Worm (Caenorhabditis elegans) whole organism, young adult: Measurements from ENCODE around the gene acr-20.

ENCODE experiments used
- C06A6.2 ChIP-seq: fragments of 200-800 bp; sonication (Bioruptor generic); conservative IDR thresholded peaks from 2 replicates; pipeline ENCODE4 v1.3.6; 2022; ENCODE audit warnings: missing genetic modification characterization, missing compliant biosample characterization
- D2030.7 ChIP-seq: fragments of 200-800 bp; sonication (Bioruptor generic); IDR thresholded peaks from 2 replicates; pipeline ENCODE4 v1.3.6; 2022; ENCODE audit warnings: missing genetic modification reagents, missing genetic modification characterization, missing compliant biosample characterization
- F23B12.7 ChIP-seq: sonication (generic microtip); optimal IDR thresholded peaks from 2 replicates; lab custom pipeline; 2017; ENCODE audit warnings: missing genetic modification characterization, mild to moderate bottlenecking, missing compliant biosample characterization, antibody characterized with exemption, moderate library complexity; ENCODE audit not compliant: insufficient read depth
- F33H1.4 ChIP-seq: fragments of 200-800 bp; sonication (Bioruptor generic); IDR thresholded peaks from 2 replicates; pipeline ENCODE4 v1.3.6; 2022; ENCODE audit warnings: missing genetic modification reagents, missing genetic modification characterization, missing compliant biosample characterization
- F39B2.1 ChIP-seq: fragments of 200-800 bp; sonication (Bioruptor generic); IDR thresholded peaks from 2 replicates; pipeline ENCODE4 v1.3.6; 2022; ENCODE audit warnings: missing genetic modification reagents, missing genetic modification characterization, missing compliant biosample characterization
- F55B11.4 ChIP-seq: sonication (generic microtip); optimal IDR thresholded peaks from 2 replicates; lab custom pipeline; 2016; ENCODE audit warnings: missing compliant biosample characterization, missing genetic modification characterization, borderline replicate concordance; ENCODE audit not compliant: insufficient read depth
- K11D2.4 ChIP-seq: fragments of 200-800 bp; sonication (Bioruptor generic); IDR thresholded peaks from 2 replicates; pipeline ENCODE4 v1.3.6; 2022; ENCODE audit warnings: missing genetic modification reagents, missing genetic modification characterization, missing compliant biosample characterization
- K12H6.12 ChIP-seq: fragments of 200-800 bp; sonication (Bioruptor generic); optimal IDR thresholded peaks from 2 replicates; lab custom pipeline; 2018; ENCODE audit warnings: mild to moderate bottlenecking, missing genetic modification characterization, missing compliant biosample characterization
- T07F8.4 ChIP-seq: sonication (generic microtip); optimal IDR thresholded peaks from 2 replicates; lab custom pipeline; 2016; ENCODE audit warnings: mild to moderate bottlenecking, missing genetic modification characterization, moderate library complexity, missing compliant biosample characterization
- T26A5.8 ChIP-seq: sonication (generic microtip); optimal IDR thresholded peaks from 2 replicates; lab custom pipeline; 2016; ENCODE audit warnings: missing genetic modification characterization, missing compliant biosample characterization
- Y67H2A.10 ChIP-seq: fragments of 200-800 bp; sonication (Bioruptor generic); conservative IDR thresholded peaks from 2 replicates; pipeline ENCODE4 v1.3.6; 2022; ENCODE audit warnings: missing genetic modification reagents, missing genetic modification characterization, missing compliant biosample characterization
- ZK185.1 ChIP-seq: sonication (generic microtip); optimal IDR thresholded peaks from 2 replicates; lab custom pipeline; 2016; ENCODE audit warnings: mild to moderate bottlenecking, missing genetic modification characterization, missing compliant biosample characterization; ENCODE audit not compliant: poor library complexity, severe bottlenecking
- aptf-2 ChIP-seq: fragments of 200-800 bp; sonication (Bioruptor generic); conservative IDR thresholded peaks from 2 replicates; pipeline ENCODE4 v1.3.6; 2022; ENCODE audit warnings: missing genetic modification reagents, missing genetic modification characterization, missing compliant biosample characterization
- attf-5 ChIP-seq: fragments of 200-800 bp; sonication (Bioruptor generic); optimal IDR thresholded peaks from 2 replicates; lab custom pipeline; 2018; ENCODE audit warnings: mild to moderate bottlenecking, missing genetic modification characterization, missing compliant biosample characterization
- attf-6 ChIP-seq: fragments of 200-800 bp; sonication (Bioruptor generic); IDR thresholded peaks from 2 replicates; pipeline ENCODE4 v1.3.6; 2022; ENCODE audit warnings: missing genetic modification reagents, missing genetic modification characterization, missing compliant biosample characterization
- cebp-1 ChIP-seq, 2 experiments: fragments of 200-800 bp in 1 of 2; sonication (Bioruptor generic) in 1 of 2; sonication (generic microtip) in 1 of 2; IDR thresholded peaks in 1 of 2; optimal IDR thresholded peaks in 1 of 2; 2 replicates each; pipeline versions ENCODE4 v1.3.6 to Lab custom; 2017 to 2022; ENCODE audit warnings: missing compliant biosample characterization in 2 of 2, missing genetic modification characterization in 2 of 2, mild to moderate bottlenecking in 1 of 2, missing genetic modification reagents in 1 of 2, moderate library complexity in 1 of 2
- ceh-100 ChIP-seq: fragments of 200-800 bp; sonication (Bioruptor generic); IDR thresholded peaks from 2 replicates; pipeline ENCODE4 v1.3.6; 2022; ENCODE audit warnings: missing genetic modification reagents, missing genetic modification characterization, missing compliant biosample characterization
- ceh-40 ChIP-seq: fragments of 200-800 bp; sonication (Bioruptor generic); IDR thresholded peaks from 2 replicates; pipeline ENCODE4 v1.3.6; 2022; ENCODE audit warnings: missing genetic modification characterization, missing compliant biosample characterization
- dox-1 ChIP-seq: fragments of 200-800 bp; sonication (Bioruptor generic); IDR thresholded peaks from 2 replicates; pipeline ENCODE4 v1.3.6; 2022; ENCODE audit warnings: missing genetic modification reagents, missing genetic modification characterization, missing compliant biosample characterization
- dpl-1 ChIP-seq: fragments of 150-350 bp; optimal IDR thresholded peaks from 2 replicates; lab custom pipeline; 2014; ENCODE audit warnings: missing biosample characterization, missing genetic modification reagents, missing genetic modification characterization
- efl-1 ChIP-seq: fragments of 150-350 bp; optimal IDR thresholded peaks from 2 replicates; lab custom pipeline; 2014; ENCODE audit warnings: missing biosample characterization, missing genetic modification reagents, missing genetic modification characterization
- gei-17 ChIP-seq: fragments of 200-800 bp; sonication (Bioruptor generic); optimal IDR thresholded peaks from 2 replicates; lab custom pipeline; 2018; ENCODE audit warnings: mild to moderate bottlenecking, missing genetic modification characterization, missing compliant biosample characterization
- him-1 ChIP-seq: sonication (generic microtip); optimal IDR thresholded peaks from 2 replicates; lab custom pipeline; 2016; ENCODE audit warnings: missing genotype, missing genetic modification reagents, missing genetic modification characterization, missing compliant biosample characterization
- hmg-1.2 ChIP-seq: fragments of 200-800 bp; sonication (Bioruptor generic); IDR thresholded peaks from 2 replicates; pipeline ENCODE4 v1.3.6; 2022; ENCODE audit warnings: missing genetic modification reagents, missing genetic modification characterization, missing compliant biosample characterization
- hrde-1 ChIP-seq: sonication (generic microtip); optimal IDR thresholded peaks from 2 replicates; lab custom pipeline; 2016; ENCODE audit warnings: missing genetic modification characterization, mild to moderate bottlenecking, missing compliant biosample characterization, moderate library complexity, missing genotype, missing genetic modification reagents, borderline replicate concordance
- hsf-1 ChIP-seq: fragments of 200-800 bp; sonication (Bioruptor generic); IDR thresholded peaks from 2 replicates; pipeline ENCODE4 v1.3.6; 2022; ENCODE audit warnings: missing genetic modification reagents, missing genetic modification characterization, missing compliant biosample characterization
- let-607 ChIP-seq, 2 experiments: fragments of 200-800 bp in 1 of 2; sonication (Bioruptor generic) in 1 of 2; sonication (generic microtip) in 1 of 2; optimal IDR thresholded peaks; 2 replicates each; lab custom pipeline; 2016 to 2018; ENCODE audit warnings: mild to moderate bottlenecking in 2 of 2, missing compliant biosample characterization in 2 of 2, missing genetic modification characterization in 2 of 2, moderate library complexity in 2 of 2, missing genotype in 1 of 2
- lin-35 ChIP-seq, 3 experiments: fragments of 150-350 bp in 2 of 3; sonication (generic microtip) in 1 of 3; optimal IDR thresholded peaks; 2 replicates each; lab custom pipeline; 2014 to 2018; ENCODE audit warnings: missing biosample characterization in 3 of 3, missing genetic modification characterization in 3 of 3, missing genetic modification reagents in 3 of 3
- lin-54 ChIP-seq: fragments of 200-800 bp; sonication (Bioruptor generic); optimal IDR thresholded peaks from 2 replicates; lab custom pipeline; 2018; ENCODE audit warnings: mild to moderate bottlenecking, missing genetic modification characterization, missing compliant biosample characterization
- lsl-1 ChIP-seq: fragments of 200-800 bp; sonication (Bioruptor generic); optimal IDR thresholded peaks from 2 replicates; lab custom pipeline; 2018; ENCODE audit warnings: mild to moderate bottlenecking, missing genetic modification characterization, moderate library complexity, missing compliant biosample characterization
- lsy-27 ChIP-seq: sonication (generic microtip); optimal IDR thresholded peaks from 2 replicates; lab custom pipeline; 2017; ENCODE audit warnings: missing genetic modification characterization, mild to moderate bottlenecking, missing compliant biosample characterization, antibody characterized with exemption, missing genotype, borderline replicate concordance; ENCODE audit not compliant: insufficient read depth
- madf-6 ChIP-seq: fragments of 200-800 bp; sonication (Bioruptor generic); IDR thresholded peaks from 2 replicates; pipeline ENCODE4 v1.3.6; 2022; ENCODE audit warnings: missing genetic modification reagents, missing genetic modification characterization, missing compliant biosample characterization
- madf-8 ChIP-seq: fragments of 200-800 bp; sonication (Bioruptor generic); conservative IDR thresholded peaks from 2 replicates; pipeline ENCODE4 v1.3.6; 2022; ENCODE audit warnings: missing genetic modification reagents, missing genetic modification characterization, missing compliant biosample characterization
- mcd-1 ChIP-seq: fragments of 200-800 bp; sonication (Bioruptor generic); IDR thresholded peaks from 2 replicates; pipeline ENCODE4 v1.3.6; 2022; ENCODE audit warnings: missing genetic modification reagents, missing genetic modification characterization, missing compliant biosample characterization
- mel-28 ChIP-seq: sonication (generic microtip); optimal IDR thresholded peaks from 2 replicates; lab custom pipeline; 2016; ENCODE audit warnings: borderline replicate concordance, mild to moderate bottlenecking, missing genetic modification characterization, missing compliant biosample characterization
- nhr-120 ChIP-seq: fragments of 200-800 bp; sonication (Bioruptor generic); IDR thresholded peaks from 2 replicates; pipeline ENCODE4 v1.3.6; 2022; ENCODE audit warnings: missing genetic modification characterization, missing compliant biosample characterization
- nhr-80 ChIP-seq: sonication (generic microtip); optimal IDR thresholded peaks from 2 replicates; lab custom pipeline; 2016; ENCODE audit warnings: missing genetic modification characterization, missing compliant biosample characterization
- rcor-1 ChIP-seq: fragments of 200-800 bp; sonication (Bioruptor generic); IDR thresholded peaks from 2 replicates; pipeline ENCODE4 v1.3.6; 2022; ENCODE audit warnings: missing genetic modification reagents, missing genetic modification characterization, missing compliant biosample characterization
- tbp1 ChIP-seq: fragments of 200-800 bp; sonication (Bioruptor generic); optimal IDR thresholded peaks from 2 replicates; lab custom pipeline; 2018; ENCODE audit warnings: mild to moderate bottlenecking, missing genetic modification characterization, missing compliant biosample characterization
- xnd-1 ChIP-seq: sonication (generic microtip); optimal IDR thresholded peaks from 2 replicates; lab custom pipeline; 2016; ENCODE audit warnings: missing genotype, missing genetic modification reagents, missing genetic modification characterization, missing compliant biosample characterization
- zim-3 ChIP-seq: sonication (generic microtip); optimal IDR thresholded peaks from 2 replicates; lab custom pipeline; 2017; ENCODE audit warnings: mild to moderate bottlenecking, missing genetic modification characterization, moderate library complexity, missing compliant biosample characterization
- ztf-18 ChIP-seq: sonication (generic microtip); optimal IDR thresholded peaks from 2 replicates; lab custom pipeline; 2016; ENCODE audit warnings: missing genotype, mild to moderate bottlenecking, missing genetic modification characterization, missing compliant biosample characterization
- ztf-22 ChIP-seq: fragments of 200-800 bp; sonication (Bioruptor generic); optimal IDR thresholded peaks from 2 replicates; lab custom pipeline; 2018; ENCODE audit warnings: mild to moderate bottlenecking, missing genetic modification characterization, moderate library complexity, missing compliant biosample characterization

The acr-20 gene

DNA sequence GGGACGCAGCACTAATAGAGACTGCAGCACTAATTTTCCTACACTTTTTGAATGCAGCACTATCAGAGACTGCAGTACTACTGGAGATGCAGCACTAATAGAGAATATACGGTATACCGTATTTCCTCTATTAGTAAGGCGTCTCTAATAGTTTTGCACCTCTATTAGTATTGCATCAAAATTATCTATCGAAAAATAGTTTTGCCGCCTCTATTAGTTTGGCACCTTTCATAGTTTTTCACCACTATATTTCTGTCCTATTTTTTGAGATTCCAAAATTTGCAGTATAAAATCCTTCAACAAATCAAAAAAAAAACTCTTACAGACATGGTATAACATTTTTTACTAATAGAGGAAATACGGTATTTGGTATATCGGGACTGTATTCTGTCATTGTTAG is 16.1 kb upstream of the acr-20 start:
- TF ChIP-seq xnd-1 (tag; lab: Kevin White, UChicago): no peak
- no peak for TF ChIP-seq lin-35 (GFP tag; optimal IDR thresholded peaks at IDR 0.05; lab: Kevin White, UChicago)
- TF ChIP-seq hrde-1 (tag; lab: Kevin White, UChicago): no peak
- no peak for TF ChIP-seq let-607 (tag; optimal IDR thresholded peaks at IDR 0.05; lab: Kevin White, UChicago)
- no peak for TF ChIP-seq K11D2.4 (GFP tag; lab: Robert Waterston, UW)
- no peak for TF ChIP-seq T26A5.8
- TF ChIP-seq Y67H2A.10 (GFP tag; lab: Robert Waterston, UW): no peak
- no peak for TF ChIP-seq attf-6 (GFP tag; lab: Robert Waterston, UW)

ce11 chrII:14390036-14390763 is 12.5 kb upstream of the acr-20 start, which contains the start of the genes kbp-3 and nurf-1:
TSS of gene kbp-3 (minus strand) at chrII:14390078.
TSS of gene nurf-1 (plus strand) at chrII:14390713.
- peak; percentile 78 for TF ChIP-seq dox-1
- TF ChIP-seq F23B12.7: peak; percentile 60
- TF ChIP-seq madf-6: peak; percentile 70
- no peak for TF ChIP-seq Y67H2A.10 (GFP tag; lab: Robert Waterston, UW)
- peak in 1 of 3 experiments; percentile 56 for TF ChIP-seq lin-35 (GFP tag; optimal IDR thresholded peaks at IDR 0.05; lab: Kevin White, UChicago)
- peak; percentile 22; the same call in 1 of the 2 replicates for TF ChIP-seq hmg-1.2 (GFP tag; lab: Robert Waterston, UW)
- peak; percentile 83 for TF ChIP-seq efl-1 (GFP tag; lab: Kevin White, UChicago)
- TF ChIP-seq F33H1.4 (GFP tag; lab: Robert Waterston, UW): peak; percentile 85
- TF ChIP-seq tbp1 (GFP tag; lab: Kevin White, UChicago): no peak
- TF ChIP-seq him-1 (tag; lab: Kevin White, UChicago): no peak
- peak; percentile 5 for TF ChIP-seq K12H6.12 (tag; lab: Kevin White, UChicago)
- TF ChIP-seq attf-5: peak; percentile 80
- TF ChIP-seq F55B11.4 (tag; lab: Kevin White, UChicago): no peak
- no peak for TF ChIP-seq T07F8.4 (tag; lab: Kevin White, UChicago)
- peak; percentile 34; the same call in 1 of the 2 replicates for TF ChIP-seq D2030.7 (GFP tag; lab: Robert Waterston, UW)
- TF ChIP-seq rcor-1 (GFP tag; lab: Robert Waterston, UW): no peak
- peak; percentile 17 for TF ChIP-seq nhr-80 (tag; lab: Kevin White, UChicago)
- TF ChIP-seq dpl-1 (GFP tag; lab: Kevin White, UChicago): peak; percentile 69
- TF ChIP-seq lin-54 (GFP tag; lab: Kevin White, UChicago): peak; percentile 79
- peak; percentile 8 for TF ChIP-seq ztf-18 (tag; lab: Kevin White, UChicago)
- TF ChIP-seq cebp-1 (GFP tag; IDR thresholded peaks at IDR 0.05; lab: Robert Waterston, UW): no peak
- TF ChIP-seq cebp-1 (tag; optimal IDR thresholded peaks at IDR 0.05; lab: Kevin White, UChicago): no peak
- TF ChIP-seq mcd-1 (GFP tag; lab: Robert Waterston, UW): peak; percentile 61
- peak; percentile 64 for TF ChIP-seq lsl-1 (GFP tag; lab: Kevin White, UChicago)
- TF ChIP-seq hsf-1: no peak
- no peak for TF ChIP-seq mel-28 (tag; lab: Kevin White, UChicago)
- TF ChIP-seq, all 124 proteins: peak for 16

DNA sequence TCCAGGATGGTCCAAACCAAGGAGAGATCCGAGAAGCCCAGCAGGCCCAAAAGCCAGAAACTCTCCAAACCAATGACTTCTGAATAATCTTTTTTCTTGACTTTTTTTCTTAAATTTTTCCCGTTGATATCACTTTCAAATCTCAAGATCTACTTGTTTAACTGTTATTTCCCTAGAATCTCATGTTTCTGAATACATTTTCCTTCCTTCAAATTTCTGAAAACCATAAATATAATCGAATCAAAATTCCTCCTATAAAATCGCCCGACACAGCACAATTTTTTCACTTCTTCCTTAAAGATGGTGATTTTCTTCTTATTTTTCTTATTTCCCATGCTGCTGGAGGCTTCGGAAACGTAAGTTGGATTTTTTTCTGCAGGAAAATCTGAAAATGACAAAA is 10.5 kb upstream of the acr-20 start, which contains the start of gene F26H11.8:
F26H11.8 (plus strand) TSS at position 301 of the 400 bp plus-strand sequence.
- no peak for TF ChIP-seq ceh-40 (GFP tag; lab: Robert Waterston, UW)
- no peak for TF ChIP-seq ztf-22
- TF ChIP-seq ceh-100 (GFP tag; lab: Robert Waterston, UW): no peak
- no peak for TF ChIP-seq F39B2.1 (GFP tag; lab: Robert Waterston, UW)
- no peak for TF ChIP-seq ZK185.1 (tag; lab: Kevin White, UChicago)
- TF ChIP-seq C06A6.2 (GFP tag; lab: Robert Waterston, UW): no peak
- no peak for TF ChIP-seq aptf-2 (GFP tag; lab: Robert Waterston, UW)
- no peak for TF ChIP-seq tbp1 (GFP tag; lab: Kevin White, UChicago)
- no peak for TF ChIP-seq lin-35 (GFP tag; optimal IDR thresholded peaks at IDR 0.05; lab: Kevin White, UChicago)
- TF ChIP-seq madf-8: no peak
- no peak for TF ChIP-seq gei-17
- TF ChIP-seq lsy-27: no peak
- TF ChIP-seq nhr-120 (GFP tag; lab: Robert Waterston, UW): no peak
- no peak for TF ChIP-seq zim-3 (tag; lab: Kevin White, UChicago)
